Worm (Caenorhabditis elegans) whole organism, L2 larva: ENCODE results near the gene F54D8.10.

Experiments used
- R02D3.7 ChIP-seq: fragments of 150-350 bp; optimal IDR thresholded peaks from 2 replicates; lab custom pipeline; 2014; ENCODE audit warnings: missing biosample characterization, missing genetic modification characterization
- ZK546.5 ChIP-seq: sonication (generic microtip); optimal IDR thresholded peaks from 2 replicates; lab custom pipeline; 2017; ENCODE audit warnings: missing biosample characterization, missing genetic modification characterization
- lin-11 ChIP-seq: fragments of 150-350 bp; sonication (generic microtip); optimal IDR thresholded peaks from 2 replicates; lab custom pipeline; 2014; ENCODE audit warnings: missing biosample characterization, missing genetic modification characterization, inconsistent platforms, mixed read lengths
- lin-13 ChIP-seq: fragments of 150-350 bp; optimal IDR thresholded peaks from 2 replicates; lab custom pipeline; 2014; ENCODE audit warnings: missing biosample characterization, missing genetic modification reagents, missing genetic modification characterization
- nhr-23 ChIP-seq: fragments of 150-350 bp; optimal IDR thresholded peaks from 2 replicates; lab custom pipeline; 2014; ENCODE audit warnings: missing biosample characterization, missing genetic modification reagents, missing genetic modification characterization
- nhr-237 ChIP-seq: fragments of 150-350 bp; optimal IDR thresholded peaks from 2 replicates; lab custom pipeline; 2014; ENCODE audit warnings: missing biosample characterization, missing genetic modification characterization
- unc-62 ChIP-seq: fragments of 150-350 bp; optimal IDR thresholded peaks from 2 replicates; lab custom pipeline; 2014; ENCODE audit warnings: missing biosample characterization, missing genetic modification reagents, missing genetic modification characterization

DNA sequence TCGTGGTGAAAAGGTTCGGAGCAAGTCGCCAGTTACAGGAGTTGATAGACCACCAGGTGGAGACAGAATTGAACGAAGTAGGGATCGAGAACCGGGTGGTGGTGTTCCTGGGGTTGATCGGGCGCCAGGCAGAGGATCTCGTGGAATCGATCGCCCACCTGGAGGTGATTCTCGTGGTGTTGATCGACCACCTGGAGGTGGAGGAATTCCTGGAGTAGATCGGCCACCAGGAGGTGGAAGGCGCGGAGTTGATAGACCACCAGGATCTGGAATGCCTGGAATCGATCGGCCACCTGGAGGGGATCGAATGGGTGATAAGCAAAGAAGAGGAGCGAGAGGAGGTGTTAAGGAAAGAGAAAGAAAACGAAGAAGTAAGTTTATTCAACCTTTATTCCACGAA lies 10.9 kb downstream of the F54D8.10 start:
- no peak for TF ChIP-seq ZK546.5 (tag; lab: Kevin White, UChicago)
- TF ChIP-seq R02D3.7 = no peak
- no peak for TF ChIP-seq unc-62 (GFP tag; lab: Kevin White, UChicago)
- no peak for TF ChIP-seq lin-11 (tag; lab: Kevin White, UChicago)
- no peak for TF ChIP-seq nhr-237 (tag; lab: Kevin White, UChicago)
- no peak for TF ChIP-seq nhr-23 (tag; lab: Kevin White, UChicago)
- TF ChIP-seq lin-13 (GFP tag; lab: Kevin White, UChicago) = no peak
